Worm (Caenorhabditis elegans) whole organism, midembryonic: Measurements from ENCODE around the gene skr-20.

ENCODE experiments used
- cog-1 ChIP-seq: sonication (generic microtip); optimal IDR thresholded peaks from 2 replicates; lab custom pipeline; 2016; ENCODE audit warnings: missing genetic modification characterization, missing compliant biosample characterization
- flt-1 ChIP-seq: fragments of 200-800 bp; sonication (Bioruptor generic); IDR thresholded peaks from 2 replicates; pipeline ENCODE4 v1.3.6; 2022; ENCODE audit warnings: missing genetic modification characterization, missing compliant biosample characterization
- med-1 ChIP-seq: sonication (generic microtip); optimal IDR thresholded peaks from 2 replicates; lab custom pipeline; 2017; ENCODE audit warnings: missing genetic modification characterization, mild to moderate bottlenecking, missing compliant biosample characterization, antibody characterized with exemption, missing genetic modification reagents; ENCODE audit not compliant: insufficient read depth
- ref-1 ChIP-seq: fragments of 200-800 bp; sonication (Bioruptor generic); conservative IDR thresholded peaks from 2 replicates; pipeline ENCODE4 v1.3.6; 2022; ENCODE audit warnings: missing genetic modification reagents, missing genetic modification characterization, missing compliant biosample characterization
- tab-1 ChIP-seq: fragments of 200-800 bp; sonication (Bioruptor generic); IDR thresholded peaks from 2 replicates; pipeline ENCODE4 v1.3.6; 2022; ENCODE audit warnings: missing genetic modification characterization, missing compliant biosample characterization
- ztf-29 ChIP-seq: fragments of 200-800 bp; sonication (Bioruptor generic); IDR thresholded peaks from 2 replicates; pipeline ENCODE4 v1.3.6; 2022; ENCODE audit warnings: missing genetic modification reagents, missing genetic modification characterization, missing compliant biosample characterization

skr-20 gene

DNA sequence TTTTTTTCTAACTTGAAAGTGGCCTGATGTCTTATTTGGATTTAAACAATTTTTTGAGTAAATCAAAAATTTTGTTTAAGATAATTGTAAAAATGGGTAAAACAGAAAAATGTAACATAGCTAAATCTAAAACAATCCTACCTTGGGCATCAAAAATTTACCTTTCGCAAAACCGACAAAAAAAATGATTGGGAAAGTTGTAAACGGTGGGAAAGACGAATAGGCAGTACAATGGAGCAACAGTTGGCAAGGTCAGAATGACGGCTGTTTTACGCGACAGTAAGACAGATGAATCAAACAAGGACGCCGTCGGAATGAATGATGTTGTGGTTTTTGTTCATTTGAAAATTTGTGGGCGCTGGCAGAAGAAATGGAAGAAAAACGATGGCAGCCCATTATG, 48.9 kb downstream of the skr-20 start:
- no peak for TF ChIP-seq ref-1 (GFP tag; lab: Robert Waterston, UW)
- no peak for TF ChIP-seq flt-1 (GFP tag; lab: Robert Waterston, UW)
- no peak for TF ChIP-seq cog-1 (tag; lab: Kevin White, UChicago)
- TF ChIP-seq ztf-29 (GFP tag; lab: Robert Waterston, UW), result no peak
- no peak for TF ChIP-seq tab-1 (GFP tag; lab: Robert Waterston, UW)
- TF ChIP-seq med-1 (GFP tag; lab: Kevin White, UChicago), result no peak
